Fruit fly (Drosophila melanogaster) whole organism, pupa: Measurements from ENCODE around the gene Paris.

Experiments
- CG4496 ChIP-seq: fragments of 200-800 bp; sonication (Bioruptor generic); IDR thresholded peaks from 3 replicates; pipeline ENCODE4 v1.3.6; 2022; ENCODE audit warnings: missing biosample characterization, missing genetic modification characterization
- CG8159 ChIP-seq: fragments of 200-800 bp; sonication (Bioruptor generic); optimal IDR thresholded peaks from 3 replicates; lab custom pipeline; 2018; ENCODE audit warnings: missing biosample characterization, mild to moderate bottlenecking, missing genetic modification characterization, moderate library complexity
- CG8301 ChIP-seq: fragments of 200-800 bp; sonication (Bioruptor generic); optimal IDR thresholded peaks from 2 replicates; lab custom pipeline; 2018; ENCODE audit warnings: missing biosample characterization, mild to moderate bottlenecking, missing genetic modification characterization
- Ets98B ChIP-seq: fragments of 200-800 bp; sonication (Bioruptor generic); IDR thresholded peaks from 2 replicates; pipeline ENCODE4 v1.3.6; 2022; ENCODE audit warnings: missing biosample characterization, missing genetic modification characterization
- Pif1B ChIP-seq: fragments of 200-800 bp; sonication (Bioruptor generic); optimal IDR thresholded peaks from 3 replicates; lab custom pipeline; 2016; ENCODE audit warnings: missing biosample characterization, missing genetic modification characterization

DNA sequence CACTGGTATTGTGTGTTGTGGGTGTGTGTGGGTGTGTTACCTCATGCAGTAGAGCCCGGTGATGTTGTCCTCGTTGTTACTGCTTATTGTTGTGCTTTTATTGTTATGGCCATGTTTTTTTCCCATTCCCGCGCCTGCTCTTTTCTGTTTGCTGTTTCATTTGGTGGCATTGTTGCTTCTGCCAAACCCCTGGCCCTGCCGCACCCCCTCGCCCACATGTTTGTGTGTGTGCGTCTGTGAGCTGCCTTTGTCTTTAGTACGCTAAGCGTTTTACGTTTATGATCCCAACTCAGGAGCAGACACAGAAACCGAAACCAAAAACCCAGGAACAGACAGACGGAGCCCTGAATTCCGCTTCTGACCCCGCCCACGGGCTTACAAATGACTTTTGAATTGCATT is 49.4 kb upstream of the Paris start:
- TF ChIP-seq Ets98B (GFP tag; lab: Robert Waterston, UW), result no peak
- no peak for TF ChIP-seq Pif1B (GFP tag; lab: Kevin White, UChicago)
- TF ChIP-seq CG8159, result no peak
- no peak for TF ChIP-seq CG4496 (GFP tag; lab: Robert Waterston, UW)
- TF ChIP-seq CG8301 (tag; lab: Kevin White, UChicago), result no peak
